Worm (Caenorhabditis elegans) whole organism, L1 larva: ENCODE data around the gene F41E6.8.

Source experiments
- C16A3.4 ChIP-seq: fragments of 150-350 bp; optimal IDR thresholded peaks from 2 replicates; lab custom pipeline; 2014; ENCODE audit warnings: missing biosample characterization, missing genetic modification characterization
- F16B12.6 ChIP-seq: fragments of 150-350 bp; optimal IDR thresholded peaks from 2 replicates; lab custom pipeline; 2014; ENCODE audit warnings: missing biosample characterization, missing genetic modification characterization
- Y116A8C.19 ChIP-seq: sonication (generic microtip); optimal IDR thresholded peaks from 2 replicates; lab custom pipeline; 2016; ENCODE audit warnings: missing compliant biosample characterization, missing genetic modification characterization, borderline replicate concordance
- blmp-1 ChIP-seq: fragments of 150-350 bp; optimal IDR thresholded peaks from 2 replicates; lab custom pipeline; 2014; ENCODE audit warnings: missing biosample characterization, missing genetic modification characterization
- ceh-63 ChIP-seq: fragments of 200-800 bp; sonication (Bioruptor generic); optimal IDR thresholded peaks from 2 replicates; lab custom pipeline; 2018; ENCODE audit warnings: mild to moderate bottlenecking, missing genetic modification characterization, missing compliant biosample characterization
- ceh-8 ChIP-seq: fragments of 200-800 bp; sonication (Bioruptor generic); optimal IDR thresholded peaks from 2 replicates; lab custom pipeline; 2018; ENCODE audit warnings: mild to moderate bottlenecking, missing genetic modification characterization, moderate library complexity, missing compliant biosample characterization
- ceh-88 ChIP-seq: fragments of 200-800 bp; sonication (Bioruptor generic); IDR thresholded peaks from 2 replicates; pipeline ENCODE4 v1.3.6; 2022; ENCODE audit warnings: missing genetic modification characterization, missing compliant biosample characterization
- ces-1 ChIP-seq: fragments of 150-350 bp; optimal IDR thresholded peaks from 2 replicates; lab custom pipeline; 2014; ENCODE audit warnings: missing biosample characterization, missing genetic modification reagents, missing genetic modification characterization
- dpl-1 ChIP-seq, 3 experiments: fragments of 150-350 bp in 2 of 3; sonication (generic microtip) in 1 of 3; optimal IDR thresholded peaks; 2 replicates each; lab custom pipeline; 2014 to 2017; ENCODE audit warnings: missing biosample characterization in 3 of 3, missing genetic modification characterization in 3 of 3, missing genetic modification reagents in 3 of 3
- dsc-1 ChIP-seq: sonication (generic microtip); optimal IDR thresholded peaks from 2 replicates; lab custom pipeline; 2016; ENCODE audit warnings: mild to moderate bottlenecking, missing genetic modification characterization, missing compliant biosample characterization
- efl-3 ChIP-seq: fragments of 200-800 bp; sonication (Bioruptor generic); optimal IDR thresholded peaks from 2 replicates; lab custom pipeline; 2018; ENCODE audit warnings: mild to moderate bottlenecking, missing genetic modification characterization, missing compliant biosample characterization
- egl-13 ChIP-seq: sonication (generic microtip); optimal IDR thresholded peaks from 2 replicates; lab custom pipeline; 2016; ENCODE audit warnings: missing genotype, missing genetic modification reagents, missing genetic modification characterization, missing compliant biosample characterization
- elt-2 ChIP-seq: sonication (generic microtip); optimal IDR thresholded peaks from 2 replicates; lab custom pipeline; 2016; ENCODE audit warnings: missing genetic modification characterization, mild to moderate bottlenecking, inconsistent platforms, missing compliant biosample characterization, missing genetic modification reagents
- elt-3 ChIP-seq, 6 experiments: fragments of 150-350 bp in 1 of 6; sonication (generic microtip); optimal IDR thresholded peaks; 2 replicates each; lab custom pipeline; 2017 to 2018; ENCODE audit warnings: missing biosample characterization in 6 of 6, missing genetic modification characterization in 6 of 6, inconsistent platforms in 1 of 6
- fkh-4 ChIP-seq: sonication (generic microtip); optimal IDR thresholded peaks from 2 replicates; lab custom pipeline; 2016; ENCODE audit warnings: missing compliant biosample characterization, missing genetic modification characterization, borderline replicate concordance
- fkh-8 ChIP-seq: sonication (generic microtip); optimal IDR thresholded peaks from 2 replicates; lab custom pipeline; 2016; ENCODE audit warnings: mild to moderate bottlenecking, missing genetic modification characterization, missing compliant biosample characterization
- grh-1 ChIP-seq: fragments of 200-800 bp; sonication (Bioruptor generic); IDR thresholded peaks from 2 replicates; pipeline ENCODE4 v1.3.6; 2022; ENCODE audit warnings: missing genetic modification reagents, missing genetic modification characterization, missing compliant biosample characterization
- hlh-17 ChIP-seq: fragments of 200-800 bp; sonication (Bioruptor generic); optimal IDR thresholded peaks from 2 replicates; lab custom pipeline; 2018; ENCODE audit warnings: missing genetic modification characterization, mild to moderate bottlenecking, missing compliant biosample characterization, moderate library complexity, borderline replicate concordance
- hlh-4 ChIP-seq: sonication (generic microtip); optimal IDR thresholded peaks from 2 replicates; lab custom pipeline; 2016; ENCODE audit warnings: mild to moderate bottlenecking, missing genetic modification characterization, missing compliant biosample characterization
- isw-1 ChIP-seq: fragments of 200-800 bp; sonication (Bioruptor generic); IDR thresholded peaks from 2 replicates; pipeline ENCODE4 v1.3.6; 2022; ENCODE audit warnings: missing genetic modification characterization, missing compliant biosample characterization
- lin-13 ChIP-seq: fragments of 150-350 bp; optimal IDR thresholded peaks from 2 replicates; lab custom pipeline; 2014; ENCODE audit warnings: missing biosample characterization, missing genetic modification reagents, missing genetic modification characterization
- lin-14 ChIP-seq: fragments of 200-800 bp; sonication (Bioruptor generic); optimal IDR thresholded peaks from 2 replicates; lab custom pipeline; 2018; ENCODE audit warnings: mild to moderate bottlenecking, missing genetic modification characterization, moderate library complexity, missing compliant biosample characterization
- lin-35 ChIP-seq, 2 experiments: fragments of 150-350 bp; optimal IDR thresholded peaks; 2 replicates each; lab custom pipeline; 2014; ENCODE audit warnings: missing biosample characterization in 2 of 2, missing genetic modification characterization in 2 of 2, missing genetic modification reagents in 2 of 2
- lsy-2 ChIP-seq, 2 experiments: fragments of 150-350 bp; optimal IDR thresholded peaks; 2 replicates each; lab custom pipeline; 2014; ENCODE audit warnings: missing biosample characterization in 2 of 2, missing genetic modification characterization in 2 of 2
- mdl-1 ChIP-seq, 2 experiments: fragments of 150-350 bp; optimal IDR thresholded peaks; 2 replicates each; lab custom pipeline; 2014 to 2017; ENCODE audit warnings: missing biosample characterization in 2 of 2, missing genetic modification characterization in 2 of 2, inconsistent platforms in 1 of 2
- mef-2 ChIP-seq: fragments of 150-350 bp; optimal IDR thresholded peaks from 2 replicates; lab custom pipeline; 2014; ENCODE audit warnings: missing biosample characterization, missing genetic modification characterization
- mep-1 ChIP-seq: fragments of 150-350 bp; optimal IDR thresholded peaks from 2 replicates; lab custom pipeline; 2014; ENCODE audit warnings: missing biosample characterization, missing genetic modification characterization
- nhr-11 ChIP-seq: fragments of 150-350 bp; optimal IDR thresholded peaks from 2 replicates; lab custom pipeline; 2014; ENCODE audit warnings: missing biosample characterization, missing genetic modification characterization
- nhr-12 ChIP-seq: sonication (generic microtip); optimal IDR thresholded peaks from 2 replicates; lab custom pipeline; 2017; ENCODE audit warnings: missing biosample characterization, missing genetic modification characterization
- nhr-19 ChIP-seq: fragments of 200-800 bp; sonication (Bioruptor generic); conservative IDR thresholded peaks from 2 replicates; pipeline ENCODE4 v1.3.6; 2022; ENCODE audit warnings: missing genetic modification characterization, missing compliant biosample characterization
- nhr-71 ChIP-seq: sonication (generic microtip); optimal IDR thresholded peaks from 2 replicates; lab custom pipeline; 2016; ENCODE audit warnings: mild to moderate bottlenecking, missing genetic modification characterization, moderate library complexity, missing compliant biosample characterization
- nhr-85 ChIP-seq: sonication (generic microtip); peaks from one replicate; lab custom pipeline; 2016; ENCODE audit warnings: missing genetic modification characterization, inconsistent platforms, missing compliant biosample characterization
- nhr-90 ChIP-seq: sonication (generic microtip); optimal IDR thresholded peaks from 2 replicates; lab custom pipeline; 2016; ENCODE audit warnings: mild to moderate bottlenecking, missing genetic modification characterization, missing compliant biosample characterization; ENCODE audit not compliant: poor library complexity
- skn-1 ChIP-seq: fragments of 150-350 bp; optimal IDR thresholded peaks from 2 replicates; lab custom pipeline; 2014; ENCODE audit warnings: missing biosample characterization, missing genetic modification characterization
- snpc-4 ChIP-seq: fragments of 150-350 bp; optimal IDR thresholded peaks from 2 replicates; lab custom pipeline; 2014; ENCODE audit warnings: missing biosample characterization, missing genetic modification characterization
- snu-23 ChIP-seq: sonication (generic microtip); optimal IDR thresholded peaks from 2 replicates; lab custom pipeline; 2016; ENCODE audit warnings: missing genetic modification characterization, missing compliant biosample characterization
- sox-4 ChIP-seq: sonication (generic microtip); optimal IDR thresholded peaks from 2 replicates; lab custom pipeline; 2016; ENCODE audit warnings: missing genetic modification characterization, missing compliant biosample characterization
- tbx-2 ChIP-seq: sonication (generic microtip); optimal IDR thresholded peaks from 2 replicates; lab custom pipeline; 2016; ENCODE audit warnings: missing genetic modification characterization, missing compliant biosample characterization
- unc-130 ChIP-seq: fragments of 150-350 bp; optimal IDR thresholded peaks from 2 replicates; lab custom pipeline; 2017; ENCODE audit warnings: missing biosample characterization, missing genetic modification characterization, inconsistent platforms
- unc-30 ChIP-seq: sonication (generic microtip); optimal IDR thresholded peaks from 2 replicates; lab custom pipeline; 2017; ENCODE audit warnings: missing biosample characterization, missing genetic modification characterization
- xbp-1 ChIP-seq: sonication (generic microtip); optimal IDR thresholded peaks from 2 replicates; lab custom pipeline; 2016; ENCODE audit warnings: missing genetic modification characterization, missing compliant biosample characterization
- ztf-11 ChIP-seq, 2 experiments: sonication (generic microtip); optimal IDR thresholded peaks; 2 replicates each; lab custom pipeline; 2016 to 2017; ENCODE audit warnings: missing genetic modification characterization in 2 of 2, missing biosample characterization in 1 of 2, missing compliant biosample characterization in 1 of 2

The F41E6.8 gene

ce11 chrV:8603272-8603671 is 2.0 kb upstream of the F41E6.8 start, which contains the start of gene F41E6.5:
F41E6.5 (plus strand) TSS chrV:8603480.
- TF ChIP-seq isw-1 (GFP tag; lab: Robert Waterston, UW) (no peak), lin-14 (GFP tag; lab: Kevin White, UChicago) (peak; percentile 8), nhr-85 (tag; lab: Kevin White, UChicago) (peak; percentile 66), elt-2 (tag; lab: Kevin White, UChicago) (peak; percentile 41), elt-3 (tag; optimal IDR thresholded peaks at IDR 0.05; lab: Kevin White, UChicago) (peak in 3 of 6 experiments; percentile 12 to 91 (median 24)), blmp-1 (peak; percentile 23), mdl-1 (tag; optimal IDR thresholded peaks at IDR 0.05; lab: Kevin White, UChicago) (peak in 1 of 2 experiments; percentile 4), nhr-71 (peak; percentile 2), nhr-90 (no peak), snu-23 (GFP tag; lab: Kevin White, UChicago) (no peak), unc-130 (tag; lab: Kevin White, UChicago) (no peak), lin-35 (GFP tag; optimal IDR thresholded peaks at IDR 0.05; lab: Kevin White, UChicago) (peak in 1 of 2 experiments; percentile 26), nhr-12 (tag; lab: Kevin White, UChicago) (no peak)

ce11 chrV:8602638-8603037 is 1.3 kb upstream of the F41E6.8 start, which contains the start of gene F41E6.15:
F41E6.15 (minus strand) TSS chrV:8602738.
- no peak for TF ChIP-seq egl-13 (tag; lab: Kevin White, UChicago)
- no peak for TF ChIP-seq grh-1 (GFP tag; lab: Robert Waterston, UW)
- TF ChIP-seq mep-1 (tag; lab: Kevin White, UChicago), result no peak
- TF ChIP-seq nhr-11 (tag; lab: Kevin White, UChicago), result no peak
- TF ChIP-seq ceh-88 (GFP tag; lab: Robert Waterston, UW), result no peak
- TF ChIP-seq nhr-12 (tag; lab: Kevin White, UChicago), result no peak
- TF ChIP-seq snpc-4 (tag; lab: Kevin White, UChicago), result no peak
- TF ChIP-seq elt-2 (tag; lab: Kevin White, UChicago), result no peak
- TF ChIP-seq fkh-8 (tag; lab: Kevin White, UChicago), result no peak
- TF ChIP-seq snu-23 (GFP tag; lab: Kevin White, UChicago), result no peak
- TF ChIP-seq sox-4 (tag; lab: Kevin White, UChicago), result no peak
- TF ChIP-seq lsy-2 (tag; optimal IDR thresholded peaks at IDR 0.05; lab: Kevin White, UChicago), result no peak
- no peak for TF ChIP-seq xbp-1
- TF ChIP-seq skn-1, result no peak
- no peak for TF ChIP-seq ceh-8 (GFP tag; lab: Kevin White, UChicago)
- TF ChIP-seq nhr-71, result no peak
- no peak for TF ChIP-seq Y116A8C.19
- TF ChIP-seq ztf-11 (tag; optimal IDR thresholded peaks at IDR 0.05; lab: Kevin White, UChicago), result no peak

- no peak for TF ChIP-seq grh-1 (GFP tag; lab: Robert Waterston, UW)
- no peak for TF ChIP-seq F16B12.6 (tag; lab: Kevin White, UChicago)
- no peak for TF ChIP-seq C16A3.4 (tag; lab: Kevin White, UChicago)
- TF ChIP-seq tbx-2 (tag; lab: Kevin White, UChicago), result no peak
- TF ChIP-seq ces-1, result no peak
- no peak for TF ChIP-seq ceh-63 (GFP tag; lab: Kevin White, UChicago)
- peak; percentile 98 for TF ChIP-seq dsc-1 (tag; lab: Kevin White, UChicago)
- no peak for TF ChIP-seq dpl-1 (GFP tag; optimal IDR thresholded peaks at IDR 0.05; lab: Kevin White, UChicago)
- peak; percentile 92 for TF ChIP-seq fkh-4 (tag; lab: Kevin White, UChicago)
Measured at ce11 chrV:8599957-8600356, 1.4 kb downstream of the F41E6.8 start.

- TF ChIP-seq nhr-19 (GFP tag; lab: Robert Waterston, UW), result no peak
- no peak for TF ChIP-seq efl-3 (GFP tag; lab: Kevin White, UChicago)
- no peak for TF ChIP-seq hlh-4 (tag; lab: Kevin White, UChicago)
- TF ChIP-seq hlh-17 (GFP tag; lab: Kevin White, UChicago), result no peak
- no peak for TF ChIP-seq snu-23 (GFP tag; lab: Kevin White, UChicago)
- TF ChIP-seq blmp-1, result no peak
- TF ChIP-seq nhr-12 (tag; lab: Kevin White, UChicago), result no peak
- no peak for TF ChIP-seq lin-13
- no peak for TF ChIP-seq mef-2 (tag; lab: Kevin White, UChicago)
- no peak for TF ChIP-seq unc-30 (tag; lab: Kevin White, UChicago)
- TF ChIP-seq C16A3.4 (tag; lab: Kevin White, UChicago), result no peak
Measured at ce11 chrV:8599192-8599591, 2.1 kb downstream of the F41E6.8 start, which contains the start of gene F41E6.7. F41E6.7 (minus strand) TSS chrV:8599292.
